Worm (Caenorhabditis elegans) whole organism, midembryonic: ENCODE data around the gene cdc-25.4.

Experiments
- T22C8.4 ChIP-seq: fragments of 200-800 bp; sonication (Bioruptor generic); IDR thresholded peaks from 2 replicates; pipeline ENCODE4 v1.3.6; 2022; ENCODE audit warnings: missing genetic modification characterization, missing compliant biosample characterization
- flt-1 ChIP-seq: fragments of 200-800 bp; sonication (Bioruptor generic); IDR thresholded peaks from 2 replicates; pipeline ENCODE4 v1.3.6; 2022; ENCODE audit warnings: missing genetic modification characterization, missing compliant biosample characterization
- klf-2 ChIP-seq: fragments of 200-800 bp; sonication (Bioruptor generic); conservative IDR thresholded peaks from 2 replicates; pipeline ENCODE4 v1.3.6; 2022; ENCODE audit warnings: missing genetic modification reagents, missing genetic modification characterization, missing compliant biosample characterization
- med-1 ChIP-seq: sonication (generic microtip); optimal IDR thresholded peaks from 2 replicates; lab custom pipeline; 2017; ENCODE audit warnings: missing genetic modification characterization, mild to moderate bottlenecking, missing compliant biosample characterization, antibody characterized with exemption, missing genetic modification reagents; ENCODE audit not compliant: insufficient read depth
- ref-1 ChIP-seq: fragments of 200-800 bp; sonication (Bioruptor generic); conservative IDR thresholded peaks from 2 replicates; pipeline ENCODE4 v1.3.6; 2022; ENCODE audit warnings: missing genetic modification reagents, missing genetic modification characterization, missing compliant biosample characterization
- tab-1 ChIP-seq: fragments of 200-800 bp; sonication (Bioruptor generic); IDR thresholded peaks from 2 replicates; pipeline ENCODE4 v1.3.6; 2022; ENCODE audit warnings: missing genetic modification characterization, missing compliant biosample characterization

DNA sequence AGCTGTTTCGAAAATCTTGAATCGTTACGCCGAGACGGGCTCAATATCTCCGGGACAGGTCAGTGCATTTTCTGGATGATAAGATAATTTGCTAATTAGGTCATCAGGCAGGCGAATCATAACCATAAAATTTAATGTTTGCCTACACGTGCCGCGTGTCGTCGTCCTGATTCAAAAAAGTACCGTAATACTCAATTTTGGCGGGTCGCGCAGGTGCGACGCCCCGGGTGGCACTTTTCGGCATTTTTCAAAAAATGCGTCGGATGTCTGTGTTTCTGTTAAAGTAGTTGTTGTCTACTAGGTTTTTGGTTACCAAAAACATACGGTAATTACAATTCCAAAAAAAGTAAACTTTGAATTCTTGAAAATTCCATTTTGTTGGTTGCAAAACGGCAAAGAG, 41.8 kb downstream of the cdc-25.4 start:
- TF ChIP-seq ref-1 (GFP tag; lab: Robert Waterston, UW) = no peak
- TF ChIP-seq flt-1 (GFP tag; lab: Robert Waterston, UW) = no peak
- TF ChIP-seq klf-2 (GFP tag; lab: Robert Waterston, UW) = no peak
- no peak for TF ChIP-seq tab-1
- TF ChIP-seq med-1 (GFP tag; lab: Kevin White, UChicago) = no peak
- no peak for TF ChIP-seq T22C8.4 (GFP tag; lab: Robert Waterston, UW)
